Fruit fly (Drosophila melanogaster) whole organism, wandering third instar larva: ENCODE data around the gene Nup205.

Experiments
- Abd-B ChIP-seq: fragments of >200 bp; optimal IDR thresholded peaks from 2 replicates; lab custom pipeline; 2017; ENCODE audit warnings: missing biosample characterization, missing genetic modification characterization
- CG32264 ChIP-seq: fragments of 200-800 bp; sonication (Bioruptor generic); optimal IDR thresholded peaks from 2 replicates; lab custom pipeline; 2016; ENCODE audit warnings: missing biosample characterization, missing genetic modification characterization
- CG9705 ChIP-seq: fragments of 200-800 bp; sonication (Bioruptor generic); optimal IDR thresholded peaks from 2 replicates; lab custom pipeline; 2018; ENCODE audit warnings: missing biosample characterization, mild to moderate bottlenecking, missing genetic modification characterization
- CrebA ChIP-seq: fragments of 200-800 bp; sonication (Bioruptor generic); optimal IDR thresholded peaks from 2 replicates; lab custom pipeline; 2016; ENCODE audit warnings: missing biosample characterization, mild to moderate bottlenecking, missing genetic modification characterization, borderline replicate concordance
- Dfd ChIP-seq: fragments of >200 bp; optimal IDR thresholded peaks from 2 replicates; lab custom pipeline; 2017; ENCODE audit warnings: missing biosample characterization, missing genetic modification characterization
- Dif ChIP-seq: fragments of 200-275, 200-300 bp; sonication (Bioruptor generic); optimal IDR thresholded peaks from 2 replicates; lab custom pipeline; 2018; ENCODE audit warnings: missing biosample characterization, missing genetic modification characterization; ENCODE audit not compliant: partially characterized antibody
- GATAd ChIP-seq: sonication (Bioruptor generic); optimal IDR thresholded peaks from 2 replicates; lab custom pipeline; 2016; ENCODE audit warnings: missing biosample characterization, missing genetic modification characterization
- HLH106 ChIP-seq: fragments of 200-800 bp; optimal IDR thresholded peaks from 3 replicates; lab custom pipeline; 2019; ENCODE audit warnings: missing biosample characterization, mild to moderate bottlenecking, missing genetic modification characterization, moderate library complexity
- Hnf4 ChIP-seq: fragments of 200-800 bp; sonication (Bioruptor generic); optimal IDR thresholded peaks from 2 replicates; lab custom pipeline; 2016; ENCODE audit warnings: missing biosample characterization, mild to moderate bottlenecking, missing genetic modification characterization
- Hr78 ChIP-seq: fragments of >200 bp; optimal IDR thresholded peaks from 2 replicates; lab custom pipeline; 2017; ENCODE audit warnings: missing biosample characterization, missing genetic modification characterization
- Hr83 ChIP-seq: fragments of 200-300 bp; sonication (Bioruptor generic); optimal IDR thresholded peaks from 2 replicates; lab custom pipeline; 2016; ENCODE audit warnings: missing biosample characterization, mild to moderate bottlenecking, missing genetic modification characterization, moderate library complexity; ENCODE audit not compliant: poor library complexity, severe bottlenecking
- Jra ChIP-seq: sonication (Bioruptor generic); optimal IDR thresholded peaks from 2 replicates; lab custom pipeline; 2016; ENCODE audit warnings: missing biosample characterization, missing genetic modification characterization
- Mio ChIP-seq: sonication (Bioruptor generic); optimal IDR thresholded peaks from 2 replicates; lab custom pipeline; 2016; ENCODE audit warnings: missing biosample characterization, missing genetic modification characterization
- Myc ChIP-seq: fragments of >200 bp; optimal IDR thresholded peaks from 2 replicates; lab custom pipeline; 2017
- N ChIP-seq: fragments of >200 bp; optimal IDR thresholded peaks from 2 replicates; lab custom pipeline; 2018; ENCODE audit warnings: missing biosample characterization, missing external identifiers, missing genetic modification characterization
- OdsH ChIP-seq: fragments of 200-800 bp; sonication (Bioruptor generic); optimal IDR thresholded peaks from 2 replicates; lab custom pipeline; 2016; ENCODE audit warnings: missing biosample characterization, mild to moderate bottlenecking, missing genetic modification characterization
- Rel ChIP-seq, 2 experiments: fragments of 200-800 bp; sonication (Bioruptor generic) in 1 of 2; optimal IDR thresholded peaks; 2 replicates in 1 of 2; 3 replicates in 1 of 2; lab custom pipeline; 2016 to 2019; ENCODE audit warnings: mild to moderate bottlenecking in 2 of 2, missing biosample characterization in 2 of 2, missing genetic modification characterization in 2 of 2, moderate library complexity in 1 of 2
- Sp1 ChIP-seq: fragments of 200-800 bp; sonication (Bioruptor generic); optimal IDR thresholded peaks from 3 replicates; lab custom pipeline; 2019; ENCODE audit warnings: missing biosample characterization, mild to moderate bottlenecking, missing genetic modification characterization, moderate library complexity
- Vsx2 ChIP-seq: fragments of 200-300, 225-300 bp; sonication (Bioruptor generic); optimal IDR thresholded peaks from 2 replicates; lab custom pipeline; 2018; ENCODE audit warnings: missing biosample characterization, missing genetic modification characterization; ENCODE audit not compliant: partially characterized antibody
- br ChIP-seq: fragments of 200-800 bp; sonication (Bioruptor generic); optimal IDR thresholded peaks from 2 replicates; lab custom pipeline; 2016; ENCODE audit warnings: missing biosample characterization, missing genetic modification characterization
- brk ChIP-seq: fragments of 200-800 bp; sonication (Bioruptor generic); optimal IDR thresholded peaks from 2 replicates; lab custom pipeline; 2016; ENCODE audit warnings: missing biosample characterization, mild to moderate bottlenecking, missing genetic modification characterization
- dl ChIP-seq, 2 experiments: fragments of 175-275, 200-275 bp in 1 of 2; fragments of 200-275 bp in 1 of 2; sonication (Bioruptor generic); optimal IDR thresholded peaks; lab custom pipeline; 2018; ENCODE audit warnings: mild to moderate bottlenecking in 2 of 2, missing biosample characterization in 2 of 2, missing genetic modification characterization in 2 of 2, moderate library complexity in 2 of 2; ENCODE audit not compliant: partially characterized antibody in 2 of 2, insufficient read depth in 1 of 2
- dmrt93B ChIP-seq: fragments of 200-800 bp; sonication (Bioruptor generic); optimal IDR thresholded peaks from 2 replicates; lab custom pipeline; 2018; ENCODE audit warnings: missing biosample characterization, mild to moderate bottlenecking, missing genetic modification characterization
- dsf ChIP-seq: sonication (Bioruptor generic); optimal IDR thresholded peaks from 2 replicates; lab custom pipeline; 2016; ENCODE audit warnings: missing biosample characterization, missing genetic modification characterization, borderline replicate concordance
- ey ChIP-seq: fragments of 200-800 bp; sonication (Bioruptor generic); optimal IDR thresholded peaks from 2 replicates; lab custom pipeline; 2016; ENCODE audit warnings: missing biosample characterization, missing genetic modification characterization
- foxo ChIP-seq, 2 experiments: fragments of 200-800 bp; sonication (Bioruptor generic); optimal IDR thresholded peaks; 2 replicates in 1 of 2; 3 replicates in 1 of 2; lab custom pipeline; 2016 to 2017; ENCODE audit warnings: missing biosample characterization in 2 of 2, missing genetic modification characterization in 2 of 2
- fru ChIP-seq: fragments of 200-800 bp; sonication (Bioruptor generic); optimal IDR thresholded peaks from 3 replicates; lab custom pipeline; 2016; ENCODE audit warnings: missing biosample characterization, mild to moderate bottlenecking, missing genetic modification characterization
- h ChIP-seq: fragments of 200-800 bp; sonication (Bioruptor generic); optimal IDR thresholded peaks from 3 replicates; lab custom pipeline; 2016; ENCODE audit warnings: missing biosample characterization, mild to moderate bottlenecking, missing genetic modification characterization
- jim ChIP-seq: fragments of 175-275, 200-325 bp; sonication (Bioruptor generic); optimal IDR thresholded peaks from 2 replicates; lab custom pipeline; 2016; ENCODE audit warnings: missing biosample characterization, mild to moderate bottlenecking, missing genetic modification characterization
- lola ChIP-seq: fragments of >200 bp; optimal IDR thresholded peaks from 2 replicates; lab custom pipeline; 2017; ENCODE audit warnings: missing biosample characterization, missing genetic modification characterization
- pan ChIP-seq: fragments of >200 bp; optimal IDR thresholded peaks from 2 replicates; lab custom pipeline; 2017
- psq ChIP-seq: fragments of 200-800 bp; sonication (Bioruptor generic); optimal IDR thresholded peaks from 3 replicates; lab custom pipeline; 2017; ENCODE audit warnings: missing biosample characterization, mild to moderate bottlenecking, missing genetic modification characterization, moderate library complexity
- rgr ChIP-seq: fragments of 200-800 bp; sonication (Bioruptor generic); optimal IDR thresholded peaks from 3 replicates; lab custom pipeline; 2016; ENCODE audit warnings: missing biosample characterization, mild to moderate bottlenecking, missing genetic modification characterization
- sage ChIP-seq: fragments of 200-800 bp; sonication (Bioruptor generic); optimal IDR thresholded peaks from 2 replicates; lab custom pipeline; 2016; ENCODE audit warnings: missing biosample characterization, mild to moderate bottlenecking, missing genetic modification characterization
- sv ChIP-seq: fragments of 200-800 bp; sonication (Bioruptor generic); optimal IDR thresholded peaks from 3 replicates; lab custom pipeline; 2016; ENCODE audit warnings: missing biosample characterization, missing genetic modification characterization
- tai ChIP-seq: sonication (Bioruptor generic); optimal IDR thresholded peaks from 2 replicates; lab custom pipeline; 2016; ENCODE audit warnings: missing biosample characterization, missing genetic modification characterization
- usp ChIP-seq: fragments of >200 bp; optimal IDR thresholded peaks from 2 replicates; lab custom pipeline; 2017; ENCODE audit warnings: missing biosample characterization, missing genetic modification characterization
- woc ChIP-seq: sonication (Bioruptor generic); optimal IDR thresholded peaks from 2 replicates; lab custom pipeline; 2016; ENCODE audit warnings: missing biosample characterization, mild to moderate bottlenecking, missing genetic modification characterization

The Nup205 gene

dm6 chrX:19884204-19884603 lies 32.2 kb downstream of the Nup205 start:
- TF ChIP-seq h (GFP tag; lab: Kevin White, UChicago) (no peak), foxo (GFP tag; optimal IDR thresholded peaks at IDR 0.05; lab: Kevin White, UChicago) (peak in 1 of 2 experiments; percentile 15)
- TF ChIP-seq, all 38 proteins: peak for 1

dm6 chrX:19886515-19886914 lies 34.5 kb downstream of the Nup205 start:
- TF ChIP-seq br (no peak), ey (GFP tag; lab: Kevin White, UChicago) (no peak), jim (no peak), CrebA (no peak), h (GFP tag; lab: Kevin White, UChicago) (no peak), usp (no peak), sv (GFP tag; lab: Kevin White, UChicago) (no peak), dmrt93B (GFP tag; lab: Kevin White, UChicago) (no peak), Jra (no peak), Hnf4 (GFP tag; lab: Kevin White, UChicago) (no peak), brk (no peak), Sp1 (GFP tag; lab: Kevin White, UChicago) (no peak), CG32264 (GFP tag; lab: Kevin White, UChicago) (no peak), CG9705 (no peak), dsf (GFP tag; lab: Kevin White, UChicago) (no peak), Dfd (GFP tag; lab: Kevin White, UChicago) (no peak), rgr (no peak), Rel (GFP tag; optimal IDR thresholded peaks at IDR 0.05; lab: Kevin White, UChicago) (no peak), Rel (tag; optimal IDR thresholded peaks at IDR 0.05; lab: Kevin White, UChicago) (no peak), lola (GFP tag; lab: Kevin White, UChicago) (no peak), Mio (no peak)

- TF ChIP-seq foxo (GFP tag; optimal IDR thresholded peaks at IDR 0.05; lab: Kevin White, UChicago) = peak in 1 of 2 experiments; percentile 33
- TF ChIP-seq Dfd (GFP tag; lab: Kevin White, UChicago) = no peak
- no peak for TF ChIP-seq ey (GFP tag; lab: Kevin White, UChicago)
- TF ChIP-seq CG9705 = no peak
- peak; percentile 74 for TF ChIP-seq Dif (GFP tag; lab: Kevin White, UChicago)
- TF ChIP-seq usp = no peak
- no peak for TF ChIP-seq Hr83 (GFP tag; lab: Kevin White, UChicago)
- peak; percentile 73 for TF ChIP-seq jim
- peak; percentile 26 for TF ChIP-seq Jra
- no peak for TF ChIP-seq Myc (lab: Kevin White, UChicago)
- peak; percentile 20 for TF ChIP-seq Hnf4 (GFP tag; lab: Kevin White, UChicago)
- no peak for TF ChIP-seq pan (lab: Kevin White, UChicago)
- TF ChIP-seq br = peak; percentile 14
- no peak for TF ChIP-seq sv (GFP tag; lab: Kevin White, UChicago)
- no peak for TF ChIP-seq OdsH (GFP tag; lab: Kevin White, UChicago)
- TF ChIP-seq fru = peak; percentile 63
- TF ChIP-seq psq (GFP tag; lab: Kevin White, UChicago) = peak; percentile 36
- TF ChIP-seq lola (GFP tag; lab: Kevin White, UChicago) = no peak
- TF ChIP-seq dl (GFP tag; optimal IDR thresholded peaks at IDR 0.05; lab: Kevin White, UChicago; ENCODE audit: insufficient read depth in 1 of 2, partially characterized antibody in 2 of 2) = peak in 1 of 2 experiments; percentile 68
- no peak for TF ChIP-seq tai (GFP tag; lab: Kevin White, UChicago)
- peak; percentile 77 for TF ChIP-seq Rel (GFP tag; optimal IDR thresholded peaks at IDR 0.05; lab: Kevin White, UChicago)
- TF ChIP-seq Rel (tag; optimal IDR thresholded peaks at IDR 0.05; lab: Kevin White, UChicago) = peak; percentile 4
- no peak for TF ChIP-seq Vsx2 (GFP tag; lab: Kevin White, UChicago)
- peak; percentile 57 for TF ChIP-seq rgr
- no peak for TF ChIP-seq dsf (GFP tag; lab: Kevin White, UChicago)
- TF ChIP-seq dmrt93B (GFP tag; lab: Kevin White, UChicago) = no peak
- no peak for TF ChIP-seq N
- TF ChIP-seq Sp1 (GFP tag; lab: Kevin White, UChicago) = peak; percentile 50
- TF ChIP-seq Mio = no peak
- no peak for TF ChIP-seq sage
- TF ChIP-seq HLH106 = no peak
- no peak for TF ChIP-seq woc (GFP tag; lab: Kevin White, UChicago)
- TF ChIP-seq Hr78 (GFP tag; lab: Kevin White, UChicago) = no peak
- TF ChIP-seq CrebA = peak; percentile 37
- no peak for TF ChIP-seq CG32264 (GFP tag; lab: Kevin White, UChicago)
- peak; percentile 29 for TF ChIP-seq brk
- no peak for TF ChIP-seq GATAd (GFP tag; lab: Kevin White, UChicago)
- TF ChIP-seq Abd-B (GFP tag; lab: Kevin White, UChicago) = no peak
- peak; percentile 46 for TF ChIP-seq h (GFP tag; lab: Kevin White, UChicago)
These were observed 35.2 kb downstream of the Nup205 start for dm6 chrX:19886936-19887934.
